Fruit fly (Drosophila melanogaster): ENCODE measurements around the gene CG1394.

CG1394 gene

dm6 chrX:11170578-11170977 lies at the start of gene CG1394:
TSS of gene CG1394 (minus strand) at chrX:11170678.
- TF ChIP-seq CG17801 (GFP tag; optimal IDR thresholded peaks at IDR 0.05; ENCODE audit: partially characterized antibody): no peak

DNA sequence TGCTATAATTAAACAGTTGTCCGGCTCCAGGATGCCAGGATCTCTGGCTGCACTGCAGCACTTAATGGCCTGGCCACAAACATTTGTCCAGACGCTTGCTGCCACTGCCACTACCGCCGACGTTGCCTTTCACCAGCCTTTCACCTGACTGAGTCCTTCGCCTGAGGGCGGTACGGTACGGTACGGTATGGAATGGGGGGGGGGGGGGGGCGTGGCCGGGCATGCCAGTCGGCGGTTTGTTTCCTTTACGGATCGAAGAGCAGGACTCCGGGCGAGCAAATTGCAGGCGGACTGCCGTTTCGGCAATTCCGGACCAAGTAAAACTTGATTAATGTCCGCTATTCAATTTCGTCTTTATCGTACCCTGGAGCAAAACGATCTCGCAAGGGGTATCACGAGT lies 32.6 kb upstream of the CG1394 start:
- TF ChIP-seq CG17801 (GFP tag; optimal IDR thresholded peaks at IDR 0.05; ENCODE audit: partially characterized antibody): no peak

- TF ChIP-seq CG17801 (GFP tag; optimal IDR thresholded peaks at IDR 0.05; ENCODE audit: partially characterized antibody): no peak
These were observed 31.5 kb upstream of the CG1394 start, which contains the start of gene CG11106 for dm6 chrX:11201948-11202347. TSS of gene CG11106 (plus strand) at chrX:11202248.

DNA sequence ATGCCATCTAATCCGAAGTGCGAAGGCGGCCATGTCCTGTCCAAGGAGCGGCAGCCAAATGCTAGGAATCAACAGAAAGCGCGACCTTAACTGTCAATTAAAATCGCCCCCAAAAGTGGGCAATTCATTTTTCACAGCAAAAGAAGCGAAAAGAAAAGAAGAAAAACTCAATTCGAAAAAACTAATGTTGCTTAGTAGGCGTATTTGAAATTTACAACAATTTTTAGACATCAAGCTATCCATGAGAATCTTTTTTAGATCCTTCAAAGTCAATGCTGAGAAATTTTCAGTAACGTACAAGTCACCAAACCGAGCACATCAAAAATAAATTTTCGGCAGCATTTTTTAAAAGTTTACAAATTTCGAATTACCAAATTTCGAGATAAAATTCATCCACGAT lies 12.2 kb upstream of the CG1394 start, which contains the start of gene CG15200:
TSS of gene CG15200 (plus strand) at position 301 of the 400 bp plus-strand sequence.
- no peak for TF ChIP-seq CG17801 (GFP tag; optimal IDR thresholded peaks at IDR 0.05; ENCODE audit: partially characterized antibody)

dm6 chrX:11176073-11176472 lies 5.6 kb upstream of the CG1394 start:
- no peak for TF ChIP-seq CG17801 (GFP tag; optimal IDR thresholded peaks at IDR 0.05; ENCODE audit: partially characterized antibody)

DNA sequence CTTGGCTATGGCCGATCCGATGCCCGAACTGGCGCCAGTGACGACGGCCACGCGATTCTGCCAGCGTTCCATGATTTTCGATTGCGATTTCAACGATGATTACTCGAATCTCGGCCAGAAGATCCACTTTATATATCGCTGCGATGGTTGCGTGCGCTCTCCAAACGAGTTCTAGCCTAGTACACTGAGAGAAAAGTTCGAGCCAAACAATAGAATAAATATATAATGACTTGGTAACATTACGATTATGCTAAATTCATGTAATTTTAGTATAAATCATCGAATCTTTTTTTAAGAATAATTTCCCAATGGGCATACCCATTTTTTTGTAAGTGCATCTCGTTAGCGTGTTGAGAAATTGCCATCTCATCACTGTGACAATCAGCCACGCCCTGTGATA lies 1.5 kb downstream of the CG1394 start, which contains the start of gene Antdh:
TSS of gene Antdh (minus strand) at position 101 of the 400 bp plus-strand sequence.
- TF ChIP-seq CG17801 (GFP tag; optimal IDR thresholded peaks at IDR 0.05; ENCODE audit: partially characterized antibody): no peak

DNA sequence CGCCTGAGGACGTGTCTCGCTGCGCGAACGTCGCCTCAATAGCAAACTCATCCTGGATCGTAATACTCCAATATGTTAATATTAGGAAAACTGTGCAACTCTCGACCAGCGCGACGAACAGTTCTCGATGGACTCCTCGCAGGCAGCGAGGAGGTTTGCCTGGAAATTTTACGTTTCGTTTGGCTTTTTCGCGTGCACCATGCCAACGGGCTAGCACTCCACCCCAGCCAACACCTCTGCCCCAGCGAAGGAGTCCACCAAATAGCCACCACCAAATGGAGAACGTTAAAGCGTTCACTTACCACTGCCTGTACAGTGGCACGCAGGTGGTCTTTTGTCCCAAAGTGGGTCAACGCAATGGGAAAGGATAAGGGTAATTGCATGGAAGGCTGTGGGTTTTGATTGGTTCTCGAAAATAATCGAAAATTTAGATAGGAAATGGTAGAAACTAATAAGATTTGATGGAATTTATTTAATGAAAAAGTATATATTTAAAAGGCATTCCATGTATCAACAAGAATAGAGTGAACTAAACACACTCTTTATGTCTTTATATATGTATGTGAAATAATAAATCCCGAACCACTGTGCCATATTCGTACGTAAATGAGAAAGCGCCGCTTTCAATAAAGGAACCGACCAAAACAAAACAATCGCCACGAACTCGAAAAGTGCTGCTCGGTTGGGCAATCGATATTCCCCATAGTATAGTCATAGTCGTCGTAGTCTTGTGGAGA lies 10.6 kb downstream of the CG1394 start, which contains the start of gene CG32668:
TSS of gene CG32668 (minus strand) at position 51 of the 737 bp plus-strand sequence.
- no peak for TF ChIP-seq CG17801 (GFP tag; optimal IDR thresholded peaks at IDR 0.05; ENCODE audit: partially characterized antibody)

dm6 chrX:11155808-11156589 lies 14.5 kb downstream of the CG1394 start:
- peak; percentile 78 for TF ChIP-seq CG17801 (GFP tag; optimal IDR thresholded peaks at IDR 0.05; ENCODE audit: partially characterized antibody)

DNA sequence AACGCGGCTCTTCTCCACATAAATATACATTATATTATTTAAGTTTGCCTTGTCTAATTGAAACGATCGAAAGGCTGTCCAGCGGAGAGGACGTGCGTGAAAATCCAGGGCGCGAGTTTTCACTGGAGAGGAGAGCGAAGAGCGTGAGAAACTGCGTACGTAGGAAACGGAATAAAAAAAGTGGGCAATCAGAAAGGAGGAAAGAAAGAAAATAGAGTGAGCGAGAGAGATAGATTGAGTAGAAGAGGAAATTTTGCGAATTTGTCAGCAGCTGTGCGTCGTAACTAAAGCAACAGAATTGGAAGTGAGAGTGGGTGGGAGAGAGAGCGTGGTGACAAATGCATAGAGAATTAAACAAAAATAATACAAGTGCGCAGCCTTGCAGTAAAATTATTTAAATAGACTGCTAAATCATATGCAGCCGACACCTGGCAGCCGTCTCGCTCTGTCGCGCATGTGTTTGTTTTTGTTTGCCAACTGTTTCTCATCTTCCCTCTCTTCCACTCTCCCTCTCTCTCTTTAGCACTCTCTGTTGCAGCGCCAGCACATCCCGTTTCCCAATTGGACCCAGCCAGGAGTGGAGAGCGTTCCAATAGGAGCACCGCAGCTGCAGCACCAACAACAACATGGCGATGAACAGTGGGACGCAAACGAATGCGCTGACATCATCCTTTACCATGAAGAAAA lies 15.8 kb downstream of the CG1394 start:
- no peak for TF ChIP-seq CG17801 (GFP tag; optimal IDR thresholded peaks at IDR 0.05; ENCODE audit: partially characterized antibody)

DNA sequence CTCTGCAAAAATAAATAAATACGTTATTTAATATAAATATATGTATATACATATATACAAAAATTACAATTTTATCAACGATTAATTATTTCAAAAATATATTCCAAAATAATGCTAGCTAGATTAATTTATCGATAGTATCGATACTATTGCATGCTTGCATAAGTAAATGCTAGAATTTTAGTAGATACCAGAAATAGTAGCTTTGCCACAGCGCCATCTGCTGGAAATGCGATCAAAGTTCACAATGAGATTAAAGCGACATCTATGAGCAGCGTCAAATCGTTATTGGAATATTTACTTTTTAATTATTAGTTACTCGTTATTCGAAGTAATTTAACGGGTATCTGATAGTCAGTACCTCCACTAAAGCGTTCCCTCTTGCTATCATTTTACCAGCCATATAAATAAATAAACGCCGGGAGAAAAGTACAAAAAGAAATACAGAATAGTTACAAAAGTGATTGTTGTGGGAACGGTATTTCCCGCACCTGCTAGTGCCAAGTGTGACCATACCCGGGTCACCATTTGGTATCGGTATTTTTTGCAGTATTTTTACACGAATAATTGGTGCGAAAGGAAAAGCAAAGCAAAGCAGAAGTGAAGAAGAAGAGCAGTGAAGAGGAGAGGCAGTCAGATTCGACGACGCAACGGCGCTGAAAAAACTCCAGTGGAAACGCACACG lies 16.5 kb downstream of the CG1394 start, which contains the start of the genes rtv and Dlic:
TSS of gene rtv (minus strand) at position 165 of the 685 bp plus-strand sequence.
TSS of gene Dlic (plus strand) at position 596 of the 685 bp plus-strand sequence.
- no peak for TF ChIP-seq CG17801 (GFP tag; optimal IDR thresholded peaks at IDR 0.05; ENCODE audit: partially characterized antibody)

dm6 chrX:11153413-11153812 lies 17.1 kb downstream of the CG1394 start:
- no peak for TF ChIP-seq CG17801 (GFP tag; optimal IDR thresholded peaks at IDR 0.05; ENCODE audit: partially characterized antibody)

DNA sequence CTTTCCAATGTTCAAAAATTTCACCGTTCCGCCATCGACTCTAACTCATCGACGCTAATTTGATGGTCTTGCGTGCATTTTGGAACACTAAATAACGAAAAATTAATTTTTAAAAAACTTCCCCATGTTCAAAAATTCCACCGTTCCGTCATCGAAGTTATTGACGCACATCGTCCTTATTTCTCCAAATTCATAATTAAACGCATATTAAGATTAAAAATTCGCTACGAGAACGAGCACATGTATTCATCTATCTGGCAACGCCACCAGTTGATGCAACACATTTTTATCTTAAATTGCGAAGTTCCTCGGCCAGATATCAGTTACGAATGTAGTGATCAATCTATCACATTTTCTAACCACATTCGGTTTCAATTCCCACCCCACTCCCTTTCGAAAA lies 21.3 kb downstream of the CG1394 start, which contains the start of gene Lint-1:
TSS of gene Lint-1 (plus strand) at position 123 of the 400 bp plus-strand sequence.
- no peak for TF ChIP-seq CG17801 (GFP tag; optimal IDR thresholded peaks at IDR 0.05; ENCODE audit: partially characterized antibody)

DNA sequence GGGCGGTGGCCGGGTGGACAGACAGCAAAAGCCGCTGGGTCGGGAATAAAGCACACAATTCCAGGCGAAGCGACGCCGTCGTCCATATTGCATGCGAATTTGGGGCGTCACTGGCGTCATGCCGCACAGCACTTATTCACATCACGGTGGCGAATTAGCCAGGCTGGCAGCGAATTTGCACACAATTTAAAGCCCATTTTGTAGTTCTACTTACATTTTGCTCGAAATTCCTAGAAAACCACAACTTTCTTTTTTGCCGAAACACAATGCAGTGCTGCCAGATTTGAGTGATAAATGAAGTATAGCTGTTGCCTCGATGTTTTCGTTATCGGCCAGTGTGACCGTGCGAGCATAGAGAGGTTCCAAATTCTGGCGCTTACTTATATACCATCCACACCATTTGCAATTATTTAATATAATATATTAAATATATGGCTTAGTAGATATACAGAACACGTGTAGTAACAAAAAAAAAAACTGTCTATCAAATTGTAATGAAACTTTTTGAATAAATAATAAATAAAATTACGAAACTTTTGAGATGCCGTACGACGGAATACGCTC lies 22.1 kb downstream of the CG1394 start, which contains the start of gene Ran:
TSS of gene Ran (minus strand) at position 445 of the 564 bp plus-strand sequence.
- no peak for TF ChIP-seq CG17801 (GFP tag; optimal IDR thresholded peaks at IDR 0.05; ENCODE audit: partially characterized antibody)

DNA sequence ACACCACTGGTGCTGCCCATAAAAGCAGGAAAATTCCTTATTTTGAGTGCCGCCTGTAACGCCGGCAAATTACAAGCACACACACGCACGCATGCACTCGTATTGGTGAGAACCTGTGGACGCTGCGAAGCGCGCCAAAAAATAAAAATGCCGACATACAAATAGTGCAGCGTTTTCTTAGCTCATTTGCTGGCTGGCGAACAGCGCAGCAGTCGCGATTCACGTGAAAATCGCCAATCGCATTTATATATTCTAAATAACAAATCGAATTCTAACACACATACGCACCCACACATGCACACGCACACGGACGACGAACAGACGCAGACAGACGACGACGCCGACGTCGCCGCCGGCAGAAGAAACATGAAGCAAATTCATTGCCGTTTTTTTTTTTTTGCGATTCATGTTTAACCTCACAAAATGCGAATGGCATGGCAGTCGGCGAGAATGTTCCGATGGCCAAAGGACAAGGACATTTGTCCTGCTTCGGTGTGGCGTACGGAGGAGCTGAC lies 22.9 kb downstream of the CG1394 start:
- TF ChIP-seq CG17801 (GFP tag; optimal IDR thresholded peaks at IDR 0.05; ENCODE audit: partially characterized antibody): no peak

Measured in ovary, adult (tissue).